Fruit fly (Drosophila melanogaster) whole organism, pupa: Measurements from ENCODE around the gene RpL37-1.

Experiments
- CG12605 ChIP-seq: fragments of 200-800 bp; sonication (Bioruptor generic); IDR thresholded peaks from 2 replicates; pipeline ENCODE4 v1.3.6; 2022; ENCODE audit warnings: missing biosample characterization, missing genetic modification characterization
- CG13204 ChIP-seq: fragments of 200-800 bp; sonication (Bioruptor generic); optimal IDR thresholded peaks from 2 replicates; lab custom pipeline; 2018; ENCODE audit warnings: missing biosample characterization, mild to moderate bottlenecking, missing genetic modification characterization, moderate library complexity
- CG14655 ChIP-seq: fragments of 200-800 bp; sonication (Bioruptor generic); optimal IDR thresholded peaks from 3 replicates; lab custom pipeline; 2017; ENCODE audit warnings: mild to moderate bottlenecking, missing biosample characterization, missing genetic modification reagents, missing genetic modification characterization
- CG32121 ChIP-seq: fragments of 200-800 bp; sonication (Bioruptor generic); IDR thresholded peaks from 2 replicates; pipeline ENCODE4 v1.3.6; 2022; ENCODE audit warnings: missing biosample characterization, missing genetic modification characterization
- CG4496 ChIP-seq: fragments of 200-800 bp; sonication (Bioruptor generic); IDR thresholded peaks from 3 replicates; pipeline ENCODE4 v1.3.6; 2022; ENCODE audit warnings: missing biosample characterization, missing genetic modification characterization
- CG8159 ChIP-seq: fragments of 200-800 bp; sonication (Bioruptor generic); optimal IDR thresholded peaks from 3 replicates; lab custom pipeline; 2018; ENCODE audit warnings: missing biosample characterization, mild to moderate bottlenecking, missing genetic modification characterization, moderate library complexity
- CG8301 ChIP-seq: fragments of 200-800 bp; sonication (Bioruptor generic); optimal IDR thresholded peaks from 2 replicates; lab custom pipeline; 2018; ENCODE audit warnings: missing biosample characterization, mild to moderate bottlenecking, missing genetic modification characterization
- CG9948 ChIP-seq: fragments of 200-800 bp; sonication (Bioruptor generic); optimal IDR thresholded peaks from 2 replicates; lab custom pipeline; 2018; ENCODE audit warnings: missing biosample characterization, mild to moderate bottlenecking, missing genetic modification characterization, moderate library complexity
- EcR ChIP-seq: fragments of 200-800 bp; sonication (Bioruptor generic); optimal IDR thresholded peaks from 3 replicates; lab custom pipeline; 2019; ENCODE audit warnings: missing biosample characterization, missing genetic modification characterization, mild to moderate bottlenecking, moderate library complexity, missing genetic modification reagents
- fd96Ca ChIP-seq: fragments of 200-800 bp; sonication (Bioruptor generic); IDR thresholded peaks from 3 replicates; pipeline ENCODE4 v1.3.6; 2022; ENCODE audit warnings: missing biosample characterization, missing genetic modification characterization

dm6 chrX:15091159-15091558, 48.0 kb downstream of the RpL37-1 start:
- TF ChIP-seq CG9948 (tag; lab: Kevin White, UChicago) (no peak), CG12605 (GFP tag; lab: Robert Waterston, UW) (no peak), CG4496 (GFP tag; lab: Robert Waterston, UW) (no peak), CG8301 (no peak), CG8159 (tag; lab: Kevin White, UChicago) (no peak), fd96Ca (GFP tag; lab: Robert Waterston, UW) (no peak), EcR (GFP tag; lab: Kevin White, UChicago) (no peak), CG32121 (GFP tag; lab: Robert Waterston, UW) (no peak), CG14655 (no peak), CG13204 (no peak)
